Fruit fly (Drosophila melanogaster) whole organism, pupa: ENCODE results near the gene RpS10a.

ENCODE experiments used
- CG10348 ChIP-seq: fragments of 200-800 bp; sonication (Bioruptor generic); IDR thresholded peaks from 2 replicates; pipeline ENCODE4 v1.3.6; 2022; ENCODE audit warnings: missing biosample characterization, missing genetic modification characterization
- CG12605 ChIP-seq: fragments of 200-800 bp; sonication (Bioruptor generic); IDR thresholded peaks from 2 replicates; pipeline ENCODE4 v1.3.6; 2022; ENCODE audit warnings: missing biosample characterization, missing genetic modification characterization
- CG13204 ChIP-seq: fragments of 200-800 bp; sonication (Bioruptor generic); optimal IDR thresholded peaks from 2 replicates; lab custom pipeline; 2018; ENCODE audit warnings: missing biosample characterization, mild to moderate bottlenecking, missing genetic modification characterization, moderate library complexity
- CG14655 ChIP-seq: fragments of 200-800 bp; sonication (Bioruptor generic); optimal IDR thresholded peaks from 3 replicates; lab custom pipeline; 2017; ENCODE audit warnings: mild to moderate bottlenecking, missing biosample characterization, missing genetic modification reagents, missing genetic modification characterization
- CG15710 ChIP-seq: fragments of 200-800 bp; sonication (Bioruptor generic); optimal IDR thresholded peaks from 2 replicates; lab custom pipeline; 2018; ENCODE audit warnings: missing biosample characterization, mild to moderate bottlenecking, missing genetic modification characterization, moderate library complexity
- CG17806 ChIP-seq: fragments of 200-800 bp; sonication (Bioruptor generic); optimal IDR thresholded peaks from 2 replicates; lab custom pipeline; 2018; ENCODE audit warnings: missing biosample characterization, mild to moderate bottlenecking, missing genetic modification characterization, moderate library complexity
- CG32121 ChIP-seq: fragments of 200-800 bp; sonication (Bioruptor generic); IDR thresholded peaks from 2 replicates; pipeline ENCODE4 v1.3.6; 2022; ENCODE audit warnings: missing biosample characterization, missing genetic modification characterization
- CG34367 ChIP-seq: fragments of 200-800 bp; sonication (Bioruptor generic); optimal IDR thresholded peaks from 2 replicates; lab custom pipeline; 2018; ENCODE audit warnings: missing biosample characterization, mild to moderate bottlenecking, missing genetic modification characterization
- CG4496 ChIP-seq: fragments of 200-800 bp; sonication (Bioruptor generic); IDR thresholded peaks from 3 replicates; pipeline ENCODE4 v1.3.6; 2022; ENCODE audit warnings: missing biosample characterization, missing genetic modification characterization
- CG8159 ChIP-seq: fragments of 200-800 bp; sonication (Bioruptor generic); optimal IDR thresholded peaks from 3 replicates; lab custom pipeline; 2018; ENCODE audit warnings: missing biosample characterization, mild to moderate bottlenecking, missing genetic modification characterization, moderate library complexity
- CG8301 ChIP-seq: fragments of 200-800 bp; sonication (Bioruptor generic); optimal IDR thresholded peaks from 2 replicates; lab custom pipeline; 2018; ENCODE audit warnings: missing biosample characterization, mild to moderate bottlenecking, missing genetic modification characterization
- CG9948 ChIP-seq: fragments of 200-800 bp; sonication (Bioruptor generic); optimal IDR thresholded peaks from 2 replicates; lab custom pipeline; 2018; ENCODE audit warnings: missing biosample characterization, mild to moderate bottlenecking, missing genetic modification characterization, moderate library complexity
- D1 ChIP-seq: fragments of 200-800 bp; sonication (Bioruptor generic); optimal IDR thresholded peaks from 2 replicates; lab custom pipeline; 2018; ENCODE audit warnings: missing biosample characterization, mild to moderate bottlenecking, missing genetic modification characterization, moderate library complexity
- EcR ChIP-seq: fragments of 200-800 bp; sonication (Bioruptor generic); optimal IDR thresholded peaks from 3 replicates; lab custom pipeline; 2019; ENCODE audit warnings: missing biosample characterization, missing genetic modification characterization, mild to moderate bottlenecking, moderate library complexity, missing genetic modification reagents
- Ets98B ChIP-seq: fragments of 200-800 bp; sonication (Bioruptor generic); IDR thresholded peaks from 2 replicates; pipeline ENCODE4 v1.3.6; 2022; ENCODE audit warnings: missing biosample characterization, missing genetic modification characterization
- Pif1A ChIP-seq: fragments of 200-800 bp; sonication (Bioruptor generic); optimal IDR thresholded peaks from 3 replicates; lab custom pipeline; 2016; ENCODE audit warnings: missing biosample characterization, missing genetic modification characterization
- Pif1B ChIP-seq: fragments of 200-800 bp; sonication (Bioruptor generic); optimal IDR thresholded peaks from 3 replicates; lab custom pipeline; 2016; ENCODE audit warnings: missing biosample characterization, missing genetic modification characterization
- Snoo ChIP-seq: fragments of 200-800 bp; sonication (Bioruptor generic); optimal IDR thresholded peaks from 3 replicates; lab custom pipeline; 2017; ENCODE audit warnings: missing biosample characterization, mild to moderate bottlenecking, missing genetic modification characterization, inconsistent platforms
- fd96Ca ChIP-seq: fragments of 200-800 bp; sonication (Bioruptor generic); IDR thresholded peaks from 3 replicates; pipeline ENCODE4 v1.3.6; 2022; ENCODE audit warnings: missing biosample characterization, missing genetic modification characterization
- gl ChIP-seq: fragments of 200-800 bp; sonication (Bioruptor generic); optimal IDR thresholded peaks from 2 replicates; lab custom pipeline; 2018; ENCODE audit warnings: missing biosample characterization, mild to moderate bottlenecking, missing genetic modification characterization
- rn ChIP-seq: fragments of 200-800 bp; sonication (Bioruptor generic); IDR thresholded peaks from 2 replicates; pipeline ENCODE4 v1.3.6; 2022; ENCODE audit warnings: missing biosample characterization, missing genetic modification characterization

RpS10a gene

DNA sequence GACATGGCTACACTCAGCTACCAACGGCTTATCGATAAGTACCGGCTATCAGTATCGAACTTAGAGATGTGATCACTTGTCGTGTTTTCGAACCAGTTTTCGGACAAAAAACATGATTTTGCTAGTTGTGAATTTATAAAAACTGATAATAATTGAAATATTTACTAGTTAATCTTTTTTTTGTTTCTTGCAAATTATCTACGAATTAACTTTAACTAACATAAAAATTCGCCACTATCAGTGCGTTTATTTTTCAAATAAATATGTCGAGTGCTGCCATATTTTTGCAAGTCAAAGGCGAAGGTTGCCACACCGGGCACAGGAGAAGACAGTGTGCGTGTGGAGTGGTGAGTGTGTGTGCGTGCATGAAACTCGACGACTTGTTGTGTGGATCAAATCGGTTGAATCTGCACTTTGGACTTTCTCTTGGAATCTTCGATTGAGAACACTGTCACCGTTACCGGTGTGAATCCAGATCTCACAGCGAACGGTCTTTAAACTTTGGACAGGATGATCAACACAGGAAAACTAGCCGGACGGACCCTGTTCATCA lies 24.7 kb downstream of the RpS10a start, which contains the start of gene Hsdl2:
TSS of gene Hsdl2 (plus strand) at position 349 of the 553 bp plus-strand sequence.
- peak; percentile 32; the same call in 2 of the 3 replicates for TF ChIP-seq CG4496 (GFP tag; lab: Robert Waterston, UW)
- TF ChIP-seq CG34367 (tag; lab: Kevin White, UChicago), result peak; percentile 74
- peak; percentile 52 for TF ChIP-seq CG15710 (tag; lab: Kevin White, UChicago)
- TF ChIP-seq CG9948 (tag; lab: Kevin White, UChicago), result no peak
- TF ChIP-seq rn, result no peak
- TF ChIP-seq CG12605 (GFP tag; lab: Robert Waterston, UW), result peak; percentile 75
- peak; percentile 87 for TF ChIP-seq CG14655 (GFP tag; lab: Kevin White, UChicago)
- TF ChIP-seq CG10348 (GFP tag; lab: Robert Waterston, UW), result no peak
- peak; percentile 27; the same call in 1 of the 3 replicates for TF ChIP-seq fd96Ca (GFP tag; lab: Robert Waterston, UW)
- TF ChIP-seq CG8301 (tag; lab: Kevin White, UChicago), result peak; percentile 83
- peak; percentile 81 for TF ChIP-seq Pif1B (GFP tag; lab: Kevin White, UChicago)
- TF ChIP-seq Ets98B (GFP tag; lab: Robert Waterston, UW), result peak; percentile 46
- TF ChIP-seq CG13204 (GFP tag; lab: Kevin White, UChicago), result peak; percentile 91
- no peak for TF ChIP-seq EcR (GFP tag; lab: Kevin White, UChicago)
- TF ChIP-seq Snoo (tag; lab: Kevin White, UChicago), result no peak
- no peak for TF ChIP-seq D1
- peak; percentile 71 for TF ChIP-seq CG17806 (tag; lab: Kevin White, UChicago)
- peak; percentile 98 for TF ChIP-seq gl (tag; lab: Kevin White, UChicago)
- TF ChIP-seq CG8159 (tag; lab: Kevin White, UChicago), result peak; percentile 61
- peak; percentile 84 for TF ChIP-seq Pif1A (GFP tag; lab: Kevin White, UChicago)
- peak; percentile 50; the same call in 1 of the 2 replicates for TF ChIP-seq CG32121 (GFP tag; lab: Robert Waterston, UW)

DNA sequence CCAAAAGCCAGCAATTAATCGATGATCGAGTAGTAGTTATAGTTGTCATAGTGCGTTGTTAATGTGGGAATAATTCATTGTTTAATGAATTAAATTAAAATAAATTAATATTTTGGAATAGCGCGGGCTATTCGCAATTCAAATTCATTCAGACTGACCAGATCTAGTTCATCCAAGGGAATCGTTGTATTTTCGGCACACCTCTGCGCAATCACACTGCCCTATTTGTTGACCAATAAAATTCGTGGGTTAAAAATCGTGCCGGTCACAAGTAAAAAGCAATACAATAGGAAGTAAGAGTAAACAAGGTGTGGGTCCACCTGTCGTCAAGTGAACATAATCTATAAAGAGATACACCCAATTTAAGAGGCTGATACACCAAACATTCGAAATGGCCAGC lies 26.5 kb downstream of the RpS10a start, which contains the start of gene CG12883:
TSS of gene CG12883 (plus strand) at position 273 of the 400 bp plus-strand sequence.
- TF ChIP-seq gl (tag; lab: Kevin White, UChicago) (no peak), Pif1B (GFP tag; lab: Kevin White, UChicago) (no peak), CG34367 (tag; lab: Kevin White, UChicago) (no peak), CG8301 (tag; lab: Kevin White, UChicago) (no peak), CG32121 (GFP tag; lab: Robert Waterston, UW) (no peak)

DNA sequence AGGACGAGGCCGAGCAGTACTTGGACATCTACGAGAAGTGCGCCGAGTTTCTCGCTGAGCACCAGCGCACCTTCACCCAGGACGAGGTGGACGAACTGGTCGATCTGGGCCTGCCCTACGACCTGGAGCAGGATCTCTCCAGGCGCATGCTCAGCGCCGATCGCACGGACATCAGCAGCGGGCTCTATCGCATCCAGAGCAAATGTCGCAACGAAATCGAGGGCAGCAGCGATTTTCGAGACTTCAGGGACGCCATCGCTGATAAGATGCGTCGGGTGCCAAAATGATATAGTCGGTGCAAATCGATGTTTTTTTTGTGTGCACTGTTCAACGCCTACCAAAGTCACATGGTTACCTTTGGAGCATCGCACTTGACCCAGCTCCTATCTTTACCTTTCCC lies 27.1 kb downstream of the RpS10a start:
- no peak for TF ChIP-seq gl (tag; lab: Kevin White, UChicago)
- TF ChIP-seq CG15710 (tag; lab: Kevin White, UChicago), result no peak
- no peak for TF ChIP-seq D1
- no peak for TF ChIP-seq CG8301 (tag; lab: Kevin White, UChicago)
- no peak for TF ChIP-seq CG8159 (tag; lab: Kevin White, UChicago)
- no peak for TF ChIP-seq fd96Ca (GFP tag; lab: Robert Waterston, UW)
- no peak for TF ChIP-seq Pif1B (GFP tag; lab: Kevin White, UChicago)
- TF ChIP-seq CG12605 (GFP tag; lab: Robert Waterston, UW), result no peak
- no peak for TF ChIP-seq Snoo (tag; lab: Kevin White, UChicago)
- TF ChIP-seq CG13204 (GFP tag; lab: Kevin White, UChicago), result no peak

dm6 chr3R:27681799-27682198 lies 29.2 kb downstream of the RpS10a start, which contains the start of gene Sce:
Gene Sce, minus strand, starts transcription at chr3R:27682029.
- TF ChIP-seq CG8159 (tag; lab: Kevin White, UChicago) (no peak), CG8301 (tag; lab: Kevin White, UChicago) (no peak), CG15710 (tag; lab: Kevin White, UChicago) (no peak), CG17806 (tag; lab: Kevin White, UChicago) (no peak), CG14655 (GFP tag; lab: Kevin White, UChicago) (no peak), D1 (no peak), CG13204 (GFP tag; lab: Kevin White, UChicago) (no peak), CG12605 (GFP tag; lab: Robert Waterston, UW) (no peak)

DNA sequence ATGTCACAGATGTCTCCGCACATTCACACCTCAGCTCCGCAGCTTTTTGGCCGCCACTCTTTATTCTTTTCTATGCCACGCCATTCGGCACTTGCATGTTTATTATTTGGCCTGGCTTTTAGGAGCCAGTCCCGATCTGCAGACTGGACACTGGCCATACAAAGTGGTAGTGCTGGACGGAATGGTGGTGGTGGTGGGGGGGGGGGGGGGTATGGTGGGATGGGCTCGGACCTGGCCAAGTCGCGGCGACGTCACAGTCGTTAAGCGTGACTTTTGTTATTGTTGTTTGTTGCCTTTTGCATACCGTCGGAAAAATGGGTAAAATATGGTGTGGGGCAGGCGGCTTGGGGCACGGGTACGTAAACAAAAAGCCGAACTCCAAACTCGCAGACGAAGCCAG lies 32.5 kb downstream of the RpS10a start:
- TF ChIP-seq Ets98B (GFP tag; lab: Robert Waterston, UW) (0 out of 2 replicates have a peak, but pooled peaks have one; percentile 6), CG12605 (GFP tag; lab: Robert Waterston, UW) (no peak), CG13204 (GFP tag; lab: Kevin White, UChicago) (peak; percentile 77), EcR (GFP tag; lab: Kevin White, UChicago) (peak; percentile 20), CG17806 (tag; lab: Kevin White, UChicago) (no peak)

dm6 chr3R:27685539-27686012 lies 33.0 kb downstream of the RpS10a start, which contains the start of gene CG12880:
Gene CG12880, plus strand, starts transcription at chr3R:27685962.
- no peak for TF ChIP-seq EcR (GFP tag; lab: Kevin White, UChicago)
- TF ChIP-seq CG15710 (tag; lab: Kevin White, UChicago), result peak; percentile 42
- peak; percentile 40 for TF ChIP-seq CG8301 (tag; lab: Kevin White, UChicago)
- TF ChIP-seq CG9948 (tag; lab: Kevin White, UChicago), result peak; percentile 21
- TF ChIP-seq CG10348 (GFP tag; lab: Robert Waterston, UW), result no peak
- peak; percentile 22 for TF ChIP-seq Pif1A (GFP tag; lab: Kevin White, UChicago)
- no peak for TF ChIP-seq gl (tag; lab: Kevin White, UChicago)
- TF ChIP-seq CG14655 (GFP tag; lab: Kevin White, UChicago), result peak; percentile 72
- no peak for TF ChIP-seq fd96Ca (GFP tag; lab: Robert Waterston, UW)
- peak; percentile 57 for TF ChIP-seq CG8159 (tag; lab: Kevin White, UChicago)
- TF ChIP-seq CG32121 (GFP tag; lab: Robert Waterston, UW), result no peak
- no peak for TF ChIP-seq rn
- peak; percentile 35 for TF ChIP-seq Pif1B (GFP tag; lab: Kevin White, UChicago)
